Fruit fly (Drosophila melanogaster) whole organism, embryonic: ENCODE results near the gene TH1.

Experiments used
- Atf-2 ChIP-seq: fragments of 200-800 bp; sonication (Bioruptor generic); optimal IDR thresholded peaks from 2 replicates; lab custom pipeline; 2016; ENCODE audit warnings: missing biosample characterization, missing genetic modification characterization
- Bgb ChIP-seq: fragments of 200-800 bp; sonication (Bioruptor generic); IDR thresholded peaks from 2 replicates; pipeline ENCODE4 v1.3.6; 2022; ENCODE audit warnings: missing biosample characterization, missing genetic modification characterization; ENCODE audit not compliant: partially characterized antibody
- CG10462 ChIP-seq: fragments of 200-800 bp; sonication (Bioruptor generic); optimal IDR thresholded peaks from 2 replicates; lab custom pipeline; 2016; ENCODE audit warnings: missing biosample characterization, missing genetic modification characterization
- CG11695 ChIP-seq: fragments of 200-800 bp; sonication (Bioruptor generic); IDR thresholded peaks from 3 replicates; pipeline ENCODE4 v1.3.6; 2022; ENCODE audit warnings: missing biosample characterization, missing genetic modification characterization
- CG12104 ChIP-seq: fragments of 200-800 bp; sonication (Bioruptor generic); optimal IDR thresholded peaks from 3 replicates; lab custom pipeline; 2016; ENCODE audit warnings: missing biosample characterization, missing genetic modification characterization
- CG12219 ChIP-seq: fragments of 200-800 bp; sonication (Bioruptor generic); optimal IDR thresholded peaks from 3 replicates; lab custom pipeline; 2018; ENCODE audit warnings: missing biosample characterization, mild to moderate bottlenecking, missing genetic modification characterization
- CG12299 ChIP-seq: fragments of 200-800 bp; sonication (Bioruptor generic); optimal IDR thresholded peaks from 2 replicates; lab custom pipeline; 2018; ENCODE audit warnings: missing biosample characterization, mild to moderate bottlenecking, missing genetic modification characterization
- CG14965 ChIP-seq: fragments of 200-800 bp; sonication (Bioruptor generic); optimal IDR thresholded peaks from 2 replicates; lab custom pipeline; 2016; ENCODE audit warnings: missing biosample characterization, missing genetic modification characterization, borderline replicate concordance
- CG17186 ChIP-seq: fragments of 200-800 bp; sonication (Bioruptor generic); optimal IDR thresholded peaks from 3 replicates; lab custom pipeline; 2017; ENCODE audit warnings: missing biosample characterization, missing genetic modification reagents, missing genetic modification characterization
- CG18476 ChIP-seq: fragments of 200-800 bp; sonication (Bioruptor generic); optimal IDR thresholded peaks from 2 replicates; lab custom pipeline; 2016; ENCODE audit warnings: missing biosample characterization, mild to moderate bottlenecking, missing genetic modification characterization
- CG2199 ChIP-seq: fragments of 200-800 bp; sonication (Bioruptor generic); IDR thresholded peaks from 3 replicates; pipeline ENCODE4 v1.3.6; 2022; ENCODE audit warnings: missing biosample characterization, missing genetic modification characterization
- CG30431 ChIP-seq: fragments of 200-800 bp; sonication (Bioruptor generic); optimal IDR thresholded peaks from 2 replicates; lab custom pipeline; 2017; ENCODE audit warnings: missing biosample characterization, missing genetic modification characterization
- CG32532 ChIP-seq: fragments of 200-800 bp; sonication (Bioruptor generic); IDR thresholded peaks from 2 replicates; pipeline ENCODE4 v1.3.6; 2022; ENCODE audit warnings: missing biosample characterization, missing genetic modification characterization
- CG4328 ChIP-seq: fragments of 200-800 bp; sonication (Bioruptor generic); optimal IDR thresholded peaks from 3 replicates; lab custom pipeline; 2017; ENCODE audit warnings: missing biosample characterization, missing genetic modification reagents, missing genetic modification characterization
- CG5180 ChIP-seq: fragments of 200-800 bp; sonication (Bioruptor generic); optimal IDR thresholded peaks from 3 replicates; lab custom pipeline; 2017; ENCODE audit warnings: missing biosample characterization, missing genetic modification characterization, mild to moderate bottlenecking, moderate library complexity, missing genetic modification reagents
- CG6854 ChIP-seq: fragments of 200-800 bp; sonication (Bioruptor generic); optimal IDR thresholded peaks from 3 replicates; lab custom pipeline; 2017; ENCODE audit warnings: missing biosample characterization, mild to moderate bottlenecking, missing genetic modification characterization
- CG7963 ChIP-seq: fragments of 200-800 bp; sonication (Bioruptor generic); IDR thresholded peaks from 3 replicates; pipeline ENCODE4 v1.3.6; 2022; ENCODE audit warnings: missing biosample characterization, missing genetic modification characterization; ENCODE audit not compliant: partially characterized antibody
- CG8944 ChIP-seq: fragments of 200-800 bp; sonication (Bioruptor generic); optimal IDR thresholded peaks from 3 replicates; lab custom pipeline; 2016; ENCODE audit warnings: missing biosample characterization, missing genetic modification characterization
- CG9727 ChIP-seq: fragments of 200-800 bp; sonication (Bioruptor generic); optimal IDR thresholded peaks from 3 replicates; lab custom pipeline; 2017; ENCODE audit warnings: missing biosample characterization, mild to moderate bottlenecking, missing genetic modification characterization
- Dad ChIP-seq: fragments of 200-800 bp; sonication (Bioruptor generic); optimal IDR thresholded peaks from 3 replicates; lab custom pipeline; 2016; ENCODE audit warnings: missing biosample characterization, missing genetic modification characterization
- Eip74EF ChIP-seq, 2 experiments: fragments of 200-800 bp in 1 of 2; fragments of >200 bp in 1 of 2; sonication (Bioruptor generic) in 1 of 2; optimal IDR thresholded peaks; 2 replicates each; lab custom pipeline; 2017 to 2019; ENCODE audit warnings: missing biosample characterization in 2 of 2, missing genetic modification characterization in 2 of 2, mild to moderate bottlenecking in 1 of 2, moderate library complexity in 1 of 2
- Ets97D ChIP-seq: fragments of 200-800 bp; sonication (Bioruptor generic); optimal IDR thresholded peaks from 3 replicates; lab custom pipeline; 2016; ENCODE audit warnings: missing biosample characterization, missing genetic modification characterization
- GATAe ChIP-seq: fragments of 200-800 bp; sonication (Bioruptor generic); conservative IDR thresholded peaks from 2 replicates; pipeline ENCODE4 v1.3.6; 2022; ENCODE audit warnings: missing biosample characterization, missing genetic modification characterization
- Hey ChIP-seq: fragments of 200-800 bp; sonication (Bioruptor generic); optimal IDR thresholded peaks from 3 replicates; lab custom pipeline; 2018; ENCODE audit warnings: missing biosample characterization, mild to moderate bottlenecking, missing genetic modification characterization
- Kr ChIP-seq: fragments of 200-800 bp; sonication (Bioruptor generic); optimal IDR thresholded peaks from 2 replicates; lab custom pipeline; 2017; ENCODE audit warnings: missing biosample characterization, mild to moderate bottlenecking, missing genetic modification characterization
- Myb ChIP-seq: fragments of 200-800 bp; sonication (Bioruptor generic); optimal IDR thresholded peaks from 2 replicates; lab custom pipeline; 2016; ENCODE audit warnings: missing biosample characterization, missing genetic modification characterization
- Optix ChIP-seq: fragments of 200-800 bp; sonication (Bioruptor generic); IDR thresholded peaks from 3 replicates; pipeline ENCODE4 v1.3.6; 2022; ENCODE audit warnings: missing biosample characterization, missing genetic modification characterization
- ab ChIP-seq: fragments of 200-800 bp; sonication (Bioruptor generic); optimal IDR thresholded peaks from 2 replicates; lab custom pipeline; 2016; ENCODE audit warnings: missing biosample characterization, missing genetic modification characterization
- ac ChIP-seq: fragments of 200-800 bp; sonication (Bioruptor generic); optimal IDR thresholded peaks from 3 replicates; lab custom pipeline; 2017; ENCODE audit warnings: missing biosample characterization, mild to moderate bottlenecking, missing genetic modification characterization
- bbx ChIP-seq: fragments of 200-800 bp; sonication (Bioruptor generic); IDR thresholded peaks from 2 replicates; pipeline ENCODE4 v1.3.6; 2022; ENCODE audit warnings: missing biosample characterization, missing genetic modification characterization; ENCODE audit not compliant: partially characterized antibody
- bsh ChIP-seq, 2 experiments: fragments of 200-800 bp; sonication (Bioruptor generic); optimal IDR thresholded peaks; 2 replicates each; lab custom pipeline; 2017 to 2018; ENCODE audit warnings: mild to moderate bottlenecking in 2 of 2, missing biosample characterization in 2 of 2, missing genetic modification characterization in 2 of 2, moderate library complexity in 1 of 2
- cad ChIP-seq: fragments of >200 bp; optimal IDR thresholded peaks from 2 replicates; lab custom pipeline; 2017; ENCODE audit warnings: missing biosample characterization, missing genetic modification characterization
- ewg ChIP-seq: fragments of 200-800 bp; sonication (Bioruptor generic); optimal IDR thresholded peaks from 3 replicates; lab custom pipeline; 2017; ENCODE audit warnings: mild to moderate bottlenecking, missing biosample characterization, missing genetic modification reagents, missing genetic modification characterization
- fd64A ChIP-seq: fragments of 200-800 bp; sonication (Bioruptor generic); optimal IDR thresholded peaks from 3 replicates; lab custom pipeline; 2018; ENCODE audit warnings: missing biosample characterization, mild to moderate bottlenecking, missing genetic modification characterization
- grau ChIP-seq: fragments of 200-800 bp; optimal IDR thresholded peaks from 3 replicates; lab custom pipeline; 2019; ENCODE audit warnings: missing biosample characterization, mild to moderate bottlenecking, missing genetic modification characterization, moderate library complexity
- ham ChIP-seq: fragments of 200-800 bp; sonication (Bioruptor generic); IDR thresholded peaks from 2 replicates; pipeline ENCODE4 v1.3.6; 2022; ENCODE audit warnings: missing biosample characterization, missing genetic modification characterization
- her ChIP-seq: fragments of 200-800 bp; sonication (Bioruptor generic); optimal IDR thresholded peaks from 2 replicates; lab custom pipeline; 2016; ENCODE audit warnings: missing biosample characterization, missing genetic modification characterization
- mirr ChIP-seq: fragments of 200-800 bp; sonication (Bioruptor generic); optimal IDR thresholded peaks from 3 replicates; lab custom pipeline; 2018; ENCODE audit warnings: missing biosample characterization, mild to moderate bottlenecking, missing genetic modification characterization
- pros ChIP-seq: fragments of 200-800 bp; sonication (Bioruptor generic); optimal IDR thresholded peaks from 3 replicates; lab custom pipeline; 2019; ENCODE audit warnings: missing biosample characterization, mild to moderate bottlenecking, missing genetic modification characterization, moderate library complexity
- psq ChIP-seq: fragments of 200-800 bp; sonication (Bioruptor generic); optimal IDR thresholded peaks from 2 replicates; lab custom pipeline; 2017; ENCODE audit warnings: missing biosample characterization, missing genetic modification characterization
- repo ChIP-seq: fragments of 200-800 bp; sonication (Bioruptor generic); optimal IDR thresholded peaks from 2 replicates; lab custom pipeline; 2016; ENCODE audit warnings: missing biosample characterization, missing genetic modification characterization
- ro ChIP-seq: fragments of 200-800 bp; sonication (Bioruptor generic); IDR thresholded peaks from 2 replicates; pipeline ENCODE4 v1.3.6; 2022; ENCODE audit warnings: missing biosample characterization, missing genetic modification characterization
- sd ChIP-seq: fragments of 200-800 bp; sonication (Bioruptor generic); optimal IDR thresholded peaks from 3 replicates; lab custom pipeline; 2018; ENCODE audit warnings: missing biosample characterization, mild to moderate bottlenecking, missing genetic modification characterization, moderate library complexity
- shn ChIP-seq: fragments of 200-800 bp; sonication (Bioruptor generic); optimal IDR thresholded peaks from 3 replicates; lab custom pipeline; 2016; ENCODE audit warnings: missing biosample characterization, missing genetic modification characterization
- stwl ChIP-seq: fragments of 200-800 bp; sonication (Bioruptor generic); optimal IDR thresholded peaks from 3 replicates; lab custom pipeline; 2018; ENCODE audit warnings: missing biosample characterization, mild to moderate bottlenecking, missing genetic modification characterization, moderate library complexity
- tgo ChIP-seq: fragments of 200-800 bp; sonication (Bioruptor generic); IDR thresholded peaks from 3 replicates; pipeline ENCODE4 v1.3.6; 2022; ENCODE audit warnings: missing biosample characterization, missing genetic modification characterization
- wdn ChIP-seq: fragments of 200-800 bp; sonication (Bioruptor generic); IDR thresholded peaks from 2 replicates; pipeline ENCODE4 v1.3.6; 2022; ENCODE audit warnings: missing biosample characterization, missing genetic modification characterization
- wek ChIP-seq: fragments of 200-800 bp; sonication (Bioruptor generic); optimal IDR thresholded peaks from 3 replicates; lab custom pipeline; 2018; ENCODE audit warnings: missing biosample characterization, mild to moderate bottlenecking, missing genetic modification characterization, moderate library complexity

TH1 gene

DNA sequence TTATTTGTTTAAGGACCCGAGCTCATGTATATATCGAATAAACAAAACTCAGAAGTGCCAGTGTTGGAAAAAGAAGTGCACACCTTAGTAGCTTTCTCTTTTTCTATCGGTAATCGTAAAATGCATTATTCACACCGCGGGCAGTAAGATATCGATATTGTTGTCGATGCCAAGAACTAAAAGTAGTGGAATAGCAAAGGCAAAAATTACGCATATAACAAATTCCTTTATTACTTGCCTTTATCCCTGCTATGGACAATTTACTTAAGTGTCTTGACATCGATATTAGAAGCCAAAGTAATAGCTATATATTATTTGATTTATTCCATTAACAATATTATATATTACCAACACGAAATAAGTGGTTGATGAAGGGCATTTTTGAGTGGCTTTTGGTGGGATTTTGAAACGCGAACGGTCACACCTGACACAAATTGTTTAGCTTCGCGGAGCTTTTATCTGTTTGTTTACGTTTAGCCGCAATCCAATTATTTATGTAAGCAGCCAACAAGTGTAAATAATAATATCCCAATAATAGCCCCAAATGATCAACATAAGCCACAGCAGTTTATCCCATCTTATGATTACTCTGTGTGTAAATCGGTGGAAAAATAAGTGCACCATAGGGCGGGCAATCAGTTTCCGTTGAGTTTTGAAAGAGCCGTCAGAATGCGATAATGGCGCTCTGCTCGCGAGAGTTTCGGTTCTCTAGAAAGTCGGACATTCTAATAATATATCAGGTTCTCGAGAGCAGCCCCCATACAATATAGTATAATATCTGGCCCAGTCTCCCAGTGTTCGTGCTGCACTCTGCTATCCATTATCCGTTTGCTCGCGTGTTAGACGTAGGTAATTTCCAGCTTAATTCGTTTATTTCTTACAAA lies 6.2 kb downstream of the TH1 start, which contains the start of the genes CG9992 and CG4239 (continued):
- TF ChIP-seq Kr: no peak
- TF ChIP-seq shn (GFP tag; lab: Kevin White, UChicago): peak; percentile 50
- TF ChIP-seq CG6854: no peak
- TF ChIP-seq CG9727 (GFP tag; lab: Kevin White, UChicago): peak; percentile 26
- TF ChIP-seq CG30431 (GFP tag; lab: Kevin White, UChicago): peak; percentile 49
- TF ChIP-seq ro (GFP tag; lab: Robert Waterston, UW): no peak
- TF ChIP-seq ewg (GFP tag; lab: Kevin White, UChicago): peak; percentile 31
- TF ChIP-seq sd: peak; percentile 10
- 0 out of 3 replicates have a peak, but pooled peaks have one; percentile 27 for TF ChIP-seq Optix (GFP tag; lab: Robert Waterston, UW)
- TF ChIP-seq ab (GFP tag; lab: Kevin White, UChicago): peak; percentile 22
- no peak for TF ChIP-seq Dad
- peak; percentile 24 for TF ChIP-seq Myb (GFP tag; lab: Kevin White, UChicago)
- TF ChIP-seq CG18476 (GFP tag; lab: Kevin White, UChicago): no peak
- peak; percentile 25 for TF ChIP-seq CG4328 (GFP tag; lab: Kevin White, UChicago)
- peak; percentile 8 for TF ChIP-seq CG8944
- no peak for TF ChIP-seq CG2199 (GFP tag; lab: Robert Waterston, UW)
- TF ChIP-seq CG11695: no peak
- TF ChIP-seq psq: no peak
- peak; percentile 5 for TF ChIP-seq her (GFP tag; lab: Kevin White, UChicago)
- TF ChIP-seq CG10462 (GFP tag; lab: Kevin White, UChicago): peak; percentile 26
- peak; percentile 5 for TF ChIP-seq mirr (GFP tag; lab: Kevin White, UChicago)
- TF ChIP-seq bsh (GFP tag; optimal IDR thresholded peaks at IDR 0.05; lab: Kevin White, UChicago): peak in 1 of 2 experiments; percentile 39
- TF ChIP-seq CG14965 (GFP tag; lab: Kevin White, UChicago): no peak
- TF ChIP-seq CG32532 (GFP tag; lab: Robert Waterston, UW): peak; percentile 81
- TF ChIP-seq GATAe (GFP tag; lab: Robert Waterston, UW): no peak
- peak; percentile 61 for TF ChIP-seq wek
- no peak for TF ChIP-seq Hey
- no peak; the same call in 1 of the 2 replicates for TF ChIP-seq wdn (GFP tag; lab: Robert Waterston, UW)
- peak; percentile 69 for TF ChIP-seq bbx (GFP tag; lab: Robert Waterston, UW)
- TF ChIP-seq CG12219 (GFP tag; lab: Kevin White, UChicago): no peak
- TF ChIP-seq Eip74EF (GFP tag; optimal IDR thresholded peaks at IDR 0.05; lab: Kevin White, UChicago): peak in 1 of 2 experiments; percentile 66
- peak; percentile 45; the same call in 1 of the 3 replicates for TF ChIP-seq tgo (GFP tag; lab: Robert Waterston, UW)
- TF ChIP-seq Atf-2 (GFP tag; lab: Kevin White, UChicago): peak; percentile 5
- peak; percentile 27 for TF ChIP-seq Ets97D (GFP tag; lab: Kevin White, UChicago)
- no peak for TF ChIP-seq cad (GFP tag; lab: Kevin White, UChicago)
- peak; percentile 54 for TF ChIP-seq Bgb (GFP tag; lab: Robert Waterston, UW)
- TF ChIP-seq fd64A: peak; percentile 42
- peak; percentile 77 for TF ChIP-seq grau
- TF ChIP-seq CG12104 (GFP tag; lab: Kevin White, UChicago): peak; percentile 36
- TF ChIP-seq ham (GFP tag; lab: Robert Waterston, UW): no peak
- no peak for TF ChIP-seq CG17186 (GFP tag; lab: Kevin White, UChicago)
- TF ChIP-seq CG5180 (GFP tag; lab: Kevin White, UChicago): no peak
- TF ChIP-seq CG12299: no peak
- TF ChIP-seq CG7963: peak; percentile 55; the same call in 1 of the 3 replicates
- TF ChIP-seq ac: no peak
- no peak for TF ChIP-seq repo (GFP tag; lab: Kevin White, UChicago)
- peak; percentile 92 for TF ChIP-seq stwl (tag; lab: Kevin White, UChicago)
- TF ChIP-seq pros (GFP tag; lab: Kevin White, UChicago): no peak
